Fruit fly (Drosophila melanogaster) whole organism, pupa: ENCODE data around the gene rau.

ENCODE experiments used
- CG17806 ChIP-seq: fragments of 200-800 bp; sonication (Bioruptor generic); optimal IDR thresholded peaks from 2 replicates; lab custom pipeline; 2018; ENCODE audit warnings: missing biosample characterization, mild to moderate bottlenecking, missing genetic modification characterization, moderate library complexity
- CG32121 ChIP-seq: fragments of 200-800 bp; sonication (Bioruptor generic); IDR thresholded peaks from 2 replicates; pipeline ENCODE4 v1.3.6; 2022; ENCODE audit warnings: missing biosample characterization, missing genetic modification characterization
- CG34367 ChIP-seq: fragments of 200-800 bp; sonication (Bioruptor generic); optimal IDR thresholded peaks from 2 replicates; lab custom pipeline; 2018; ENCODE audit warnings: missing biosample characterization, mild to moderate bottlenecking, missing genetic modification characterization
- CG8301 ChIP-seq: fragments of 200-800 bp; sonication (Bioruptor generic); optimal IDR thresholded peaks from 2 replicates; lab custom pipeline; 2018; ENCODE audit warnings: missing biosample characterization, mild to moderate bottlenecking, missing genetic modification characterization
- D1 ChIP-seq: fragments of 200-800 bp; sonication (Bioruptor generic); optimal IDR thresholded peaks from 2 replicates; lab custom pipeline; 2018; ENCODE audit warnings: missing biosample characterization, mild to moderate bottlenecking, missing genetic modification characterization, moderate library complexity
- EcR ChIP-seq: fragments of 200-800 bp; sonication (Bioruptor generic); optimal IDR thresholded peaks from 3 replicates; lab custom pipeline; 2019; ENCODE audit warnings: missing biosample characterization, missing genetic modification characterization, mild to moderate bottlenecking, moderate library complexity, missing genetic modification reagents
- Pif1B ChIP-seq: fragments of 200-800 bp; sonication (Bioruptor generic); optimal IDR thresholded peaks from 3 replicates; lab custom pipeline; 2016; ENCODE audit warnings: missing biosample characterization, missing genetic modification characterization
- rn ChIP-seq: fragments of 200-800 bp; sonication (Bioruptor generic); IDR thresholded peaks from 2 replicates; pipeline ENCODE4 v1.3.6; 2022; ENCODE audit warnings: missing biosample characterization, missing genetic modification characterization

dm6 chr2L:5890556-5890955, 11.3 kb upstream of the rau start:
- TF ChIP-seq CG17806 (tag; lab: Kevin White, UChicago) (no peak), Pif1B (GFP tag; lab: Kevin White, UChicago) (no peak), D1 (no peak), CG8301 (tag; lab: Kevin White, UChicago) (no peak), CG32121 (no peak), EcR (GFP tag; lab: Kevin White, UChicago) (no peak), CG34367 (tag; lab: Kevin White, UChicago) (no peak), rn (GFP tag; lab: Robert Waterston, UW) (no peak)
